Fruit fly (Drosophila melanogaster) whole organism, embryonic: ENCODE data around the gene Suv3.

Experiments
- ATbp ChIP-seq: fragments of 200-800 bp; sonication (Bioruptor generic); optimal IDR thresholded peaks from 2 replicates; lab custom pipeline; 2017; ENCODE audit warnings: missing biosample characterization, mild to moderate bottlenecking, missing genetic modification characterization, missing genetic modification reagents
- Abd-B ChIP-seq: fragments of 200-800 bp; sonication (Bioruptor generic); optimal IDR thresholded peaks from 2 replicates; lab custom pipeline; 2018; ENCODE audit warnings: missing biosample characterization, mild to moderate bottlenecking, missing genetic modification characterization, moderate library complexity
- Atf6 ChIP-seq: fragments of 200-800 bp; sonication (Bioruptor generic); IDR thresholded peaks from 2 replicates; pipeline ENCODE4 v1.3.6; 2022; ENCODE audit warnings: missing biosample characterization, missing genetic modification characterization
- Awh ChIP-seq: fragments of 200-800 bp; sonication (Bioruptor generic); IDR thresholded peaks from 2 replicates; pipeline ENCODE4, ENCODE4 v1.3.6; 2022; ENCODE audit warnings: missing biosample characterization, missing genetic modification characterization
- CG10366 ChIP-seq: fragments of 200-800 bp; sonication (Bioruptor generic); IDR thresholded peaks from 2 replicates; pipeline ENCODE4 v1.3.6; 2022; ENCODE audit warnings: missing biosample characterization, missing genetic modification characterization
- CG11695 ChIP-seq: fragments of 200-800 bp; sonication (Bioruptor generic); IDR thresholded peaks from 3 replicates; pipeline ENCODE4 v1.3.6; 2022; ENCODE audit warnings: missing biosample characterization, missing genetic modification characterization
- CG12071 ChIP-seq: fragments of 200-800 bp; sonication (Bioruptor generic); optimal IDR thresholded peaks from 3 replicates; lab custom pipeline; 2018; ENCODE audit warnings: missing biosample characterization, mild to moderate bottlenecking, missing genetic modification characterization
- CG12104 ChIP-seq: fragments of 200-800 bp; sonication (Bioruptor generic); optimal IDR thresholded peaks from 3 replicates; lab custom pipeline; 2016; ENCODE audit warnings: missing biosample characterization, missing genetic modification characterization
- CG14860 ChIP-seq: fragments of 200-800 bp; sonication (Bioruptor generic); IDR thresholded peaks from 3 replicates; pipeline ENCODE4 v1.3.6; 2022; ENCODE audit warnings: missing biosample characterization, missing genetic modification characterization; ENCODE audit not compliant: partially characterized antibody
- CG17186 ChIP-seq: fragments of 200-800 bp; sonication (Bioruptor generic); optimal IDR thresholded peaks from 3 replicates; lab custom pipeline; 2017; ENCODE audit warnings: missing biosample characterization, missing genetic modification reagents, missing genetic modification characterization
- CG2199 ChIP-seq: fragments of 200-800 bp; sonication (Bioruptor generic); IDR thresholded peaks from 3 replicates; pipeline ENCODE4 v1.3.6; 2022; ENCODE audit warnings: missing biosample characterization, missing genetic modification characterization
- CG33557 ChIP-seq: fragments of 200-800 bp; sonication (Bioruptor generic); optimal IDR thresholded peaks from 2 replicates; lab custom pipeline; 2019; ENCODE audit warnings: missing biosample characterization, mild to moderate bottlenecking, missing genetic modification characterization, moderate library complexity
- CG34376 ChIP-seq: fragments of 200-800 bp; sonication (Bioruptor generic); optimal IDR thresholded peaks from 2 replicates; lab custom pipeline; 2018; ENCODE audit warnings: missing biosample characterization, mild to moderate bottlenecking, missing genetic modification characterization
- CG34422 ChIP-seq: fragments of 200-800 bp; sonication (Bioruptor generic); IDR thresholded peaks from 3 replicates; pipeline ENCODE4 v1.3.6; 2022; ENCODE audit warnings: missing biosample characterization, missing genetic modification characterization
- CG3995 ChIP-seq: fragments of 200-800 bp; sonication (Bioruptor generic); optimal IDR thresholded peaks from 3 replicates; lab custom pipeline; 2016; ENCODE audit warnings: missing biosample characterization, missing genetic modification characterization
- CG6654 ChIP-seq: fragments of 200-800 bp; sonication (Bioruptor generic); optimal IDR thresholded peaks from 2 replicates; lab custom pipeline; 2017; ENCODE audit warnings: missing biosample characterization, mild to moderate bottlenecking, missing genetic modification characterization
- CG7987 ChIP-seq: fragments of 200-800 bp; sonication (Bioruptor generic); optimal IDR thresholded peaks from 2 replicates; lab custom pipeline; 2018; ENCODE audit warnings: missing biosample characterization, mild to moderate bottlenecking, missing genetic modification characterization, moderate library complexity
- CG8388 ChIP-seq: fragments of 200-800 bp; sonication (Bioruptor generic); optimal IDR thresholded peaks from 2 replicates; lab custom pipeline; 2019; ENCODE audit warnings: missing biosample characterization, mild to moderate bottlenecking, missing genetic modification characterization, moderate library complexity
- CG8478 ChIP-seq: fragments of >200 bp; optimal IDR thresholded peaks from 2 replicates; lab custom pipeline; 2018
- Camta ChIP-seq: fragments of 200-800 bp; sonication (Bioruptor generic); optimal IDR thresholded peaks from 2 replicates; lab custom pipeline; 2016; ENCODE audit warnings: missing biosample characterization, missing genetic modification characterization
- CrebB ChIP-seq: fragments of 200-800 bp; sonication (Bioruptor generic); optimal IDR thresholded peaks from 3 replicates; lab custom pipeline; 2018; ENCODE audit warnings: missing biosample characterization, mild to moderate bottlenecking, missing genetic modification characterization
- ERR ChIP-seq: fragments of 200-800 bp; sonication (Bioruptor generic); optimal IDR thresholded peaks from 2 replicates; lab custom pipeline; 2016; ENCODE audit warnings: missing biosample characterization, missing genetic modification characterization
- Elba2 ChIP-seq: fragments of 200-800 bp; sonication (Bioruptor generic); optimal IDR thresholded peaks from 3 replicates; lab custom pipeline; 2016; ENCODE audit warnings: missing biosample characterization, missing genetic modification characterization
- Fer1 ChIP-seq: fragments of 200-800 bp; sonication (Bioruptor generic); optimal IDR thresholded peaks from 2 replicates; lab custom pipeline; 2017; ENCODE audit warnings: missing biosample characterization, mild to moderate bottlenecking, missing genetic modification characterization
- HHEX ChIP-seq: fragments of 200-800 bp; sonication (Bioruptor generic); optimal IDR thresholded peaks from 3 replicates; lab custom pipeline; 2017; ENCODE audit warnings: missing biosample characterization, mild to moderate bottlenecking, missing genetic modification characterization, missing genetic modification reagents
- HLH4C ChIP-seq: fragments of 200-800 bp; sonication (Bioruptor generic); IDR thresholded peaks from 3 replicates; pipeline ENCODE4 v1.3.6; 2022; ENCODE audit warnings: missing biosample characterization, missing genetic modification characterization; ENCODE audit not compliant: partially characterized antibody
- Hand ChIP-seq: fragments of 200-800 bp; sonication (Bioruptor generic); optimal IDR thresholded peaks from 2 replicates; lab custom pipeline; 2017; ENCODE audit warnings: mild to moderate bottlenecking, missing biosample characterization, missing genetic modification reagents, missing genetic modification characterization
- HmgD ChIP-seq: fragments of 200-800 bp; sonication (Bioruptor generic); optimal IDR thresholded peaks from 3 replicates; lab custom pipeline; 2016; ENCODE audit warnings: missing biosample characterization, missing genetic modification characterization
- Hsf ChIP-seq: fragments of 200-800 bp; sonication (Bioruptor generic); optimal IDR thresholded peaks from 3 replicates; lab custom pipeline; 2016; ENCODE audit warnings: missing biosample characterization, missing genetic modification characterization
- Lhr ChIP-seq: fragments of 200-800 bp; sonication (Bioruptor generic); optimal IDR thresholded peaks from 3 replicates; lab custom pipeline; 2017; ENCODE audit warnings: mild to moderate bottlenecking, missing biosample characterization, missing genetic modification reagents, missing genetic modification characterization
- MESR4 ChIP-seq: fragments of 200-800 bp; sonication (Bioruptor generic); optimal IDR thresholded peaks from 2 replicates; lab custom pipeline; 2018; ENCODE audit warnings: missing biosample characterization, mild to moderate bottlenecking, missing genetic modification characterization, moderate library complexity
- Max ChIP-seq: fragments of 200-800 bp; sonication (Bioruptor generic); optimal IDR thresholded peaks from 2 replicates; lab custom pipeline; 2016; ENCODE audit warnings: missing biosample characterization, mild to moderate bottlenecking, missing genetic modification characterization
- Med ChIP-seq: fragments of 200-800 bp; sonication (Bioruptor generic); peaks from one replicate; lab custom pipeline; 2016; ENCODE audit warnings: missing biosample characterization, missing genetic modification characterization, mild to moderate bottlenecking, inconsistent platforms, moderate library complexity
- Sox102F ChIP-seq: fragments of 200-800 bp; sonication (Bioruptor generic); optimal IDR thresholded peaks from 2 replicates; lab custom pipeline; 2018; ENCODE audit warnings: missing biosample characterization, mild to moderate bottlenecking, missing genetic modification characterization, moderate library complexity
- YL-1 ChIP-seq: fragments of 200-800 bp; sonication (Bioruptor generic); optimal IDR thresholded peaks from 3 replicates; lab custom pipeline; 2017; ENCODE audit warnings: missing biosample characterization, mild to moderate bottlenecking, missing genetic modification characterization
- az2 ChIP-seq: fragments of 200-800 bp; sonication (Bioruptor generic); optimal IDR thresholded peaks from 3 replicates; lab custom pipeline; 2016; ENCODE audit warnings: missing biosample characterization, missing genetic modification characterization
- dpn ChIP-seq, 2 experiments: fragments of 200-800 bp; sonication (Bioruptor generic); optimal IDR thresholded peaks; 3 replicates each; lab custom pipeline; 2016; ENCODE audit warnings: missing biosample characterization in 2 of 2, missing genetic modification characterization in 2 of 2
- ems ChIP-seq: fragments of 200-800 bp; sonication (Bioruptor generic); optimal IDR thresholded peaks from 3 replicates; lab custom pipeline; 2016; ENCODE audit warnings: missing biosample characterization, missing genetic modification characterization
- exex ChIP-seq: fragments of 200-800 bp; sonication (Bioruptor generic); optimal IDR thresholded peaks from 4 replicates; lab custom pipeline; 2018; ENCODE audit warnings: missing biosample characterization, mild to moderate bottlenecking, missing genetic modification characterization, moderate library complexity
- grn ChIP-seq: fragments of 200-800 bp; sonication (Bioruptor generic); optimal IDR thresholded peaks from 3 replicates; lab custom pipeline; 2017; ENCODE audit warnings: missing biosample characterization, missing genetic modification characterization
- h ChIP-seq: fragments of >200 bp; optimal IDR thresholded peaks from 2 replicates; lab custom pipeline; 2017
- kah ChIP-seq: fragments of 200-800 bp; sonication (Bioruptor generic); optimal IDR thresholded peaks from 2 replicates; lab custom pipeline; 2018; ENCODE audit warnings: missing biosample characterization, mild to moderate bottlenecking, missing genetic modification characterization
- lbe ChIP-seq: fragments of 200-800 bp; sonication (Bioruptor generic); optimal IDR thresholded peaks from 2 replicates; lab custom pipeline; 2016; ENCODE audit warnings: missing biosample characterization, mild to moderate bottlenecking, missing genetic modification characterization
- luna ChIP-seq: fragments of 200-800 bp; sonication (Bioruptor generic); optimal IDR thresholded peaks from 2 replicates; lab custom pipeline; 2016; ENCODE audit warnings: missing biosample characterization, missing genetic modification characterization
- mirr ChIP-seq: fragments of 200-800 bp; sonication (Bioruptor generic); optimal IDR thresholded peaks from 3 replicates; lab custom pipeline; 2018; ENCODE audit warnings: missing biosample characterization, mild to moderate bottlenecking, missing genetic modification characterization
- nom ChIP-seq: fragments of 200-800 bp; sonication (Bioruptor generic); optimal IDR thresholded peaks from 2 replicates; lab custom pipeline; 2017; ENCODE audit warnings: missing biosample characterization, missing genetic modification characterization, mild to moderate bottlenecking, moderate library complexity, missing genetic modification reagents
- pros ChIP-seq: fragments of 200-800 bp; sonication (Bioruptor generic); optimal IDR thresholded peaks from 3 replicates; lab custom pipeline; 2019; ENCODE audit warnings: missing biosample characterization, mild to moderate bottlenecking, missing genetic modification characterization, moderate library complexity
- shn ChIP-seq: fragments of 200-800 bp; sonication (Bioruptor generic); optimal IDR thresholded peaks from 3 replicates; lab custom pipeline; 2016; ENCODE audit warnings: missing biosample characterization, missing genetic modification characterization
- sug ChIP-seq: fragments of 200-800 bp; optimal IDR thresholded peaks from 2 replicates; lab custom pipeline; 2019; ENCODE audit warnings: missing biosample characterization, mild to moderate bottlenecking, missing genetic modification characterization, moderate library complexity
- ttk ChIP-seq: fragments of 200-800 bp; sonication (Bioruptor generic); IDR thresholded peaks from 2 replicates; pipeline ENCODE4 v2.1.2; 2022; ENCODE audit warnings: missing biosample characterization, missing genetic modification characterization

The Suv3 gene

dm6 chr3R:4301485-4301884, 9.9 kb upstream of the Suv3 start (continued):
- no peak for TF ChIP-seq CG33557 (GFP tag; lab: Kevin White, UChicago)
- peak; percentile 54 for TF ChIP-seq grn (GFP tag; lab: Kevin White, UChicago)
- TF ChIP-seq nom (GFP tag; lab: Kevin White, UChicago): no peak
- TF ChIP-seq CG8388 (GFP tag; lab: Kevin White, UChicago): no peak
- TF ChIP-seq CG3995: no peak
- no peak for TF ChIP-seq Lhr (GFP tag; lab: Kevin White, UChicago)
- no peak for TF ChIP-seq CG8478 (lab: Kevin White, UChicago)
- TF ChIP-seq CG6654 (GFP tag; lab: Kevin White, UChicago): no peak
- no peak for TF ChIP-seq CG14860 (GFP tag; lab: Robert Waterston, UW)
- no peak for TF ChIP-seq ERR (GFP tag; lab: Kevin White, UChicago)
- peak; percentile 35 for TF ChIP-seq exex (tag; lab: Kevin White, UChicago)
- no peak for TF ChIP-seq HLH4C (GFP tag; lab: Robert Waterston, UW)
- peak; percentile 45 for TF ChIP-seq mirr
- no peak for TF ChIP-seq Elba2 (GFP tag; lab: Kevin White, UChicago)
- no peak for TF ChIP-seq luna (GFP tag; lab: Kevin White, UChicago)
- no peak for TF ChIP-seq CG7987 (GFP tag; lab: Kevin White, UChicago)
- no peak for TF ChIP-seq CG17186 (GFP tag; lab: Kevin White, UChicago)
- TF ChIP-seq Hand: no peak
- no peak for TF ChIP-seq shn (GFP tag; lab: Kevin White, UChicago)
- no peak for TF ChIP-seq MESR4
- TF ChIP-seq Atf6 (GFP tag; lab: Robert Waterston, UW): no peak
- TF ChIP-seq Hsf (GFP tag; lab: Kevin White, UChicago): no peak
- no peak for TF ChIP-seq dpn (GFP tag; optimal IDR thresholded peaks at IDR 0.05; lab: Kevin White, UChicago)
- TF ChIP-seq sug (tag; lab: Kevin White, UChicago): peak; percentile 36

dm6 chr3R:4307664-4308416, 3.5 kb upstream of the Suv3 start, which contains the start of gene MP1:
TSS of gene MP1 (plus strand) at chr3R:4307908.
- TF ChIP-seq YL-1 (GFP tag; lab: Kevin White, UChicago) (no peak), Hand (peak; percentile 3), Awh (no peak), pros (GFP tag; lab: Kevin White, UChicago) (peak; percentile 47), Med (peak; percentile 82), ttk (GFP tag; lab: Robert Waterston, UW) (no peak), CG34422 (no peak), HmgD (GFP tag; lab: Kevin White, UChicago) (no peak), h (lab: Kevin White, UChicago) (no peak), Max (GFP tag; lab: Kevin White, UChicago) (no peak), Camta (GFP tag; lab: Kevin White, UChicago) (no peak), CrebB (tag; lab: Kevin White, UChicago) (no peak), lbe (GFP tag; lab: Kevin White, UChicago) (peak; percentile 36), CG34376 (GFP tag; lab: Kevin White, UChicago) (peak; percentile 79), HHEX (no peak), az2 (no peak), CG12104 (no peak), ems (GFP tag; lab: Kevin White, UChicago) (no peak), Abd-B (GFP tag; lab: Kevin White, UChicago) (no peak), CG12071 (GFP tag; lab: Kevin White, UChicago) (no peak), kah (GFP tag; lab: Kevin White, UChicago) (no peak), CG11695 (GFP tag; lab: Robert Waterston, UW) (0 out of 3 replicates have a peak, but pooled peaks have one; percentile 12), Fer1 (GFP tag; lab: Kevin White, UChicago) (peak; percentile 19), CG10366 (GFP tag; lab: Robert Waterston, UW) (no peak), Sox102F (GFP tag; lab: Kevin White, UChicago) (no peak), CG2199 (GFP tag; lab: Robert Waterston, UW) (peak; percentile 59; the same call in 1 of the 3 replicates), ATbp (no peak)
